Fruit fly (Drosophila melanogaster) whole organism, embryonic: ENCODE data around the gene D12.

Experiments
- ATbp ChIP-seq: fragments of 200-800 bp; sonication (Bioruptor generic); optimal IDR thresholded peaks from 2 replicates; lab custom pipeline; 2017; ENCODE audit warnings: missing biosample characterization, mild to moderate bottlenecking, missing genetic modification characterization, missing genetic modification reagents
- Ada2b ChIP-seq: fragments of 200-800 bp; sonication (Bioruptor generic); IDR thresholded peaks from 2 replicates; pipeline ENCODE4 v1.3.6; 2022; ENCODE audit warnings: missing biosample characterization, missing genetic modification characterization
- Adf1 ChIP-seq: fragments of 200-800 bp; sonication (Bioruptor generic); IDR thresholded peaks from 2 replicates; pipeline ENCODE4 v1.3.6; 2022; ENCODE audit warnings: missing biosample characterization, missing genetic modification characterization
- Atf3 ChIP-seq: fragments of 200-800 bp; sonication (Bioruptor generic); optimal IDR thresholded peaks from 3 replicates; lab custom pipeline; 2016; ENCODE audit warnings: missing biosample characterization, missing genetic modification characterization
- CG12659 ChIP-seq: fragments of 200-800 bp; sonication (Bioruptor generic); optimal IDR thresholded peaks from 3 replicates; lab custom pipeline; 2017; ENCODE audit warnings: mild to moderate bottlenecking, missing biosample characterization, missing genetic modification reagents, missing genetic modification characterization
- CG14860 ChIP-seq: fragments of 200-800 bp; sonication (Bioruptor generic); IDR thresholded peaks from 3 replicates; pipeline ENCODE4 v1.3.6; 2022; ENCODE audit warnings: missing biosample characterization, missing genetic modification characterization; ENCODE audit not compliant: partially characterized antibody
- CG15601 ChIP-seq: fragments of 200-800 bp; sonication (Bioruptor generic); optimal IDR thresholded peaks from 3 replicates; lab custom pipeline; 2019; ENCODE audit warnings: missing biosample characterization, mild to moderate bottlenecking, missing genetic modification characterization, moderate library complexity
- CG16779 ChIP-seq: fragments of 200-800 bp; sonication (Bioruptor generic); IDR thresholded peaks from 2 replicates; pipeline ENCODE4 v1.3.6; 2022; ENCODE audit warnings: missing biosample characterization, missing genetic modification characterization
- CG17385 ChIP-seq: fragments of 200-800 bp; sonication (Bioruptor generic); optimal IDR thresholded peaks from 3 replicates; lab custom pipeline; 2018; ENCODE audit warnings: missing biosample characterization, mild to moderate bottlenecking, missing genetic modification characterization
- CG17568 ChIP-seq: fragments of 200-800 bp; sonication (Bioruptor generic); optimal IDR thresholded peaks from 2 replicates; lab custom pipeline; 2018; ENCODE audit warnings: missing biosample characterization, mild to moderate bottlenecking, missing genetic modification characterization, moderate library complexity
- CG17802 ChIP-seq: fragments of 200-800 bp; sonication (Bioruptor generic); optimal IDR thresholded peaks from 2 replicates; lab custom pipeline; 2018; ENCODE audit warnings: missing biosample characterization, mild to moderate bottlenecking, missing genetic modification characterization, moderate library complexity
- CG2120 ChIP-seq: fragments of 200-800 bp; sonication (Bioruptor generic); optimal IDR thresholded peaks from 3 replicates; lab custom pipeline; 2016; ENCODE audit warnings: missing biosample characterization, missing genetic modification characterization
- CG2202 ChIP-seq: fragments of 200-800 bp; sonication (Bioruptor generic); optimal IDR thresholded peaks from 2 replicates; lab custom pipeline; 2018; ENCODE audit warnings: missing biosample characterization, mild to moderate bottlenecking, missing genetic modification characterization
- CG30403 ChIP-seq: fragments of 200-800 bp; sonication (Bioruptor generic); optimal IDR thresholded peaks from 3 replicates; lab custom pipeline; 2016; ENCODE audit warnings: missing biosample characterization, missing genetic modification characterization
- CG32532 ChIP-seq: fragments of 200-800 bp; sonication (Bioruptor generic); IDR thresholded peaks from 2 replicates; pipeline ENCODE4 v1.3.6; 2022; ENCODE audit warnings: missing biosample characterization, missing genetic modification characterization
- CG43689 ChIP-seq: fragments of 200-800 bp; sonication (Bioruptor generic); IDR thresholded peaks from 2 replicates; pipeline ENCODE4 v1.3.6; 2022; ENCODE audit warnings: missing biosample characterization, missing genetic modification characterization
- CG7928 ChIP-seq: fragments of 200-800 bp; sonication (Bioruptor generic); optimal IDR thresholded peaks from 2 replicates; lab custom pipeline; 2017; ENCODE audit warnings: missing biosample characterization, mild to moderate bottlenecking, missing genetic modification characterization
- CG8359 ChIP-seq: fragments of 200-800 bp; sonication (Bioruptor generic); optimal IDR thresholded peaks from 2 replicates; lab custom pipeline; 2017; ENCODE audit warnings: missing biosample characterization, mild to moderate bottlenecking, missing genetic modification characterization, borderline replicate concordance
- CG8765 ChIP-seq: fragments of 200-800 bp; sonication (Bioruptor generic); IDR thresholded peaks from 2 replicates; pipeline ENCODE4 v1.3.6; 2022; ENCODE audit warnings: missing biosample characterization, missing genetic modification characterization
- CG9932 ChIP-seq: fragments of 200-800 bp; sonication (Bioruptor generic); IDR thresholded peaks from 2 replicates; pipeline ENCODE4 v1.3.6; 2022; ENCODE audit warnings: missing biosample characterization, missing genetic modification characterization
- D ChIP-seq, 2 experiments: fragments of 200-800 bp in 1 of 2; fragments of >200 bp in 1 of 2; sonication (Bioruptor generic) in 1 of 2; optimal IDR thresholded peaks; 2 replicates in 1 of 2; 3 replicates in 1 of 2; lab custom pipeline; 2017; ENCODE audit warnings: mild to moderate bottlenecking in 1 of 2, missing biosample characterization in 1 of 2, missing genetic modification characterization in 1 of 2, missing genetic modification reagents in 1 of 2
- Dek ChIP-seq: fragments of 200-800 bp; sonication (Bioruptor generic); optimal IDR thresholded peaks from 3 replicates; lab custom pipeline; 2019; ENCODE audit warnings: missing biosample characterization, mild to moderate bottlenecking, missing genetic modification characterization, moderate library complexity
- Doc3 ChIP-seq: fragments of 200-800 bp; sonication (Bioruptor generic); IDR thresholded peaks from 3 replicates; pipeline ENCODE4 v1.3.6; 2022; ENCODE audit warnings: missing biosample characterization, missing genetic modification characterization; ENCODE audit not compliant: partially characterized antibody
- Dref ChIP-seq: fragments of 200-800 bp; sonication (Bioruptor generic); IDR thresholded peaks from 2 replicates; pipeline ENCODE4 v1.3.6; 2022; ENCODE audit warnings: missing biosample characterization, missing genetic modification characterization
- H15 ChIP-seq: fragments of 200-800 bp; sonication (Bioruptor generic); IDR thresholded peaks from 3 replicates; pipeline ENCODE4 v1.3.6; 2022; ENCODE audit warnings: missing biosample characterization, missing genetic modification characterization
- Opbp ChIP-seq: fragments of 200-800 bp; sonication (Bioruptor generic); IDR thresholded peaks from 3 replicates; pipeline ENCODE4 v1.3.6; 2022; ENCODE audit warnings: missing biosample characterization, missing genetic modification characterization; ENCODE audit not compliant: partially characterized antibody
- Spps ChIP-seq: fragments of 200-800 bp; sonication (Bioruptor generic); optimal IDR thresholded peaks from 2 replicates; lab custom pipeline; 2018; ENCODE audit warnings: missing biosample characterization, mild to moderate bottlenecking, missing genetic modification characterization
- al ChIP-seq: fragments of 200-800 bp; sonication (Bioruptor generic); IDR thresholded peaks from 2 replicates; pipeline ENCODE4 v1.3.6; 2022; ENCODE audit warnings: missing biosample characterization, missing genetic modification characterization
- btn ChIP-seq: fragments of 200-800 bp; sonication (Bioruptor generic); optimal IDR thresholded peaks from 2 replicates; lab custom pipeline; 2016; ENCODE audit warnings: missing biosample characterization, missing genetic modification characterization
- cato ChIP-seq: fragments of 200-800 bp; sonication (Bioruptor generic); optimal IDR thresholded peaks from 2 replicates; lab custom pipeline; 2016; ENCODE audit warnings: missing biosample characterization, missing genetic modification characterization, borderline replicate concordance
- danr ChIP-seq: fragments of 200-800 bp; sonication (Bioruptor generic); IDR thresholded peaks from 2 replicates; pipeline ENCODE4 v1.3.6; 2022; ENCODE audit warnings: missing biosample characterization, missing genetic modification characterization
- fd64A ChIP-seq: fragments of 200-800 bp; sonication (Bioruptor generic); optimal IDR thresholded peaks from 3 replicates; lab custom pipeline; 2018; ENCODE audit warnings: missing biosample characterization, mild to moderate bottlenecking, missing genetic modification characterization
- lbe ChIP-seq: fragments of 200-800 bp; sonication (Bioruptor generic); optimal IDR thresholded peaks from 2 replicates; lab custom pipeline; 2016; ENCODE audit warnings: missing biosample characterization, mild to moderate bottlenecking, missing genetic modification characterization
- lmd ChIP-seq: fragments of 200-800 bp; sonication (Bioruptor generic); IDR thresholded peaks from 2 replicates; pipeline ENCODE4 v1.3.6; 2022; ENCODE audit warnings: missing biosample characterization, missing genetic modification characterization
- lola ChIP-seq, 3 experiments: fragments of >200 bp in 2 of 3; fragments of 200-800 bp in 1 of 3; sonication (Bioruptor generic) in 1 of 3; optimal IDR thresholded peaks; 2 replicates each; lab custom pipeline; 2017 to 2019; ENCODE audit warnings: missing biosample characterization in 3 of 3, missing genetic modification characterization in 3 of 3, mild to moderate bottlenecking in 1 of 3, moderate library complexity in 1 of 3
- mirr ChIP-seq: fragments of 200-800 bp; sonication (Bioruptor generic); optimal IDR thresholded peaks from 3 replicates; lab custom pipeline; 2018; ENCODE audit warnings: missing biosample characterization, mild to moderate bottlenecking, missing genetic modification characterization
- nom ChIP-seq: fragments of 200-800 bp; sonication (Bioruptor generic); optimal IDR thresholded peaks from 2 replicates; lab custom pipeline; 2017; ENCODE audit warnings: missing biosample characterization, missing genetic modification characterization, mild to moderate bottlenecking, moderate library complexity, missing genetic modification reagents
- onecut ChIP-seq: fragments of 200-800 bp; sonication (Bioruptor generic); IDR thresholded peaks from 2 replicates; pipeline ENCODE4 v1.3.6; 2022; ENCODE audit warnings: missing biosample characterization, missing genetic modification characterization
- pfk ChIP-seq: fragments of 200-800 bp; sonication (Bioruptor generic); optimal IDR thresholded peaks from 2 replicates; lab custom pipeline; 2018; ENCODE audit warnings: missing biosample characterization, mild to moderate bottlenecking, missing genetic modification characterization, moderate library complexity
- pita ChIP-seq: fragments of 200-800 bp; sonication (Bioruptor generic); optimal IDR thresholded peaks from 2 replicates; lab custom pipeline; 2017; ENCODE audit warnings: missing biosample characterization, mild to moderate bottlenecking, missing genetic modification characterization
- rib ChIP-seq: fragments of 200-800 bp; sonication (Bioruptor generic); IDR thresholded peaks from 2 replicates; pipeline ENCODE4 v1.3.6; 2022; ENCODE audit warnings: missing biosample characterization, missing genetic modification characterization
- sens-2 ChIP-seq: fragments of 200-800 bp; sonication (Bioruptor generic); IDR thresholded peaks from 2 replicates; pipeline ENCODE4 v1.3.6; 2022; ENCODE audit warnings: missing biosample characterization, missing genetic modification characterization
- seq ChIP-seq: fragments of 200-800 bp; sonication (Bioruptor generic); IDR thresholded peaks from 2 replicates; pipeline ENCODE4 v1.3.6; 2022; ENCODE audit warnings: missing biosample characterization, missing genetic modification characterization
- sna ChIP-seq: fragments of 200-800 bp; sonication (Bioruptor generic); IDR thresholded peaks from 2 replicates; pipeline ENCODE4 v1.3.6; 2022; ENCODE audit warnings: missing biosample characterization, missing genetic modification characterization; ENCODE audit not compliant: partially characterized antibody
- so ChIP-seq: fragments of 200-800 bp; sonication (Bioruptor generic); IDR thresholded peaks from 3 replicates; pipeline ENCODE4 v1.3.6; 2022; ENCODE audit warnings: missing biosample characterization, missing genetic modification characterization
- ssp ChIP-seq: fragments of 200-800 bp; sonication (Bioruptor generic); IDR thresholded peaks from 2 replicates; pipeline ENCODE4 v1.3.6; 2022; ENCODE audit warnings: missing biosample characterization, missing genetic modification characterization
- tio ChIP-seq: fragments of 200-800 bp; sonication (Bioruptor generic); optimal IDR thresholded peaks from 2 replicates; lab custom pipeline; 2017; ENCODE audit warnings: missing biosample characterization, missing genetic modification characterization, inconsistent platforms

Gene D12

DNA sequence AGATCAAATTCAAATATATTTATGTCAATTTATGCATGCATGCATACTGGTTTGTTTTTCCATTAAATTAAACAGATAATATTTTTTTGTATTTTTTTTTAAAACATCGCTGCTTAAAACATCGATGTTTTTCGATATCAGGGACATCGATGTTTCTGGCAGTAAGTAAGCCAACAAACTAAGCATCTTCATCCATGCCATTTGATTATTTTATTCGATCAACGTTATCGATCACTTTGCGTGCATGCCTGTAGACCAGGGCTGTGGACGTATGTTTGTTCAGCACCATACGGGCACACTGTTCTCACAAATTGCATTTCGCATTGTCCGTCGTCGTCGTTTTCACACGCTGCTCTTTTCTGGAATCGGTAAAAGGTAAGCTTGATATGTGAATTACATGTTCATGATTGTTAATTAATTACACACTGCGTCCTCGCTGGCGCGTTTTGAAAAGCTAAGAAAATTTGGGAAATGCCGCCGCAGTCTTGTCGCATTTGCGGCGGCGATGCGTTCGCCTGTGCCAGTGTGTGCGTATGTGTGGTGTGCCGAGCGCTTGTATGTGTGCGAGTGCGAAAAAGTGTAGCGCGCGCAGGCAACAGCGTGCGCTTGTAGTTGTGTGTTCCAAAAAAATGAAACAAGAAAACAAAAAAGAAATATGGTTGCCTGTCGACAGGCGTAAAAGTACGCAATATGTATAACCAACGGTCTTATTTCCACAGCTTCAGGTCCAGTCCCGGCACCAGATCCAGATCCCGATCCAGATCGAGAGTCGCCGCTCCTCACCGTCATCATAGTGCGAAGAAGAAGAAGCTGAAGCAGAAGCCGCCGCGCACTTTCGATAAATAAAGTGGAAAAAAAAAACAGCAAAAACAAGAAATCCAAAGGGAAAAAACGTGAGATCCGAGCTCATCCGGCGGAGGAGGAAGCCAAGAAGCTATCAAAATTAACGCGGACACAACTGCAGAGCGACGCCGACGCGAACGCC, 33.6 kb downstream of the D12 start, which contains the start of gene emb (continued):
- peak; percentile 47 for TF ChIP-seq CG15601 (tag; lab: Kevin White, UChicago)
- peak; percentile 40 for TF ChIP-seq CG17802 (tag; lab: Kevin White, UChicago)
- TF ChIP-seq CG17385 (GFP tag; lab: Kevin White, UChicago), result peak; percentile 85
- TF ChIP-seq CG43689 (GFP tag; lab: Robert Waterston, UW), result no peak
- TF ChIP-seq lbe (GFP tag; lab: Kevin White, UChicago), result peak; percentile 7
- TF ChIP-seq Spps (tag; lab: Kevin White, UChicago), result no peak
- TF ChIP-seq CG8359, result no peak
- peak; percentile 13 for TF ChIP-seq cato
- peak; percentile 62 for TF ChIP-seq CG9932 (GFP tag; lab: Robert Waterston, UW)
- peak; percentile 42; the same call in 1 of the 2 replicates for TF ChIP-seq Adf1
- TF ChIP-seq pita (GFP tag; lab: Kevin White, UChicago), result no peak
- TF ChIP-seq Atf3 (GFP tag; lab: Kevin White, UChicago), result no peak
- peak; percentile 70 for TF ChIP-seq CG2120 (GFP tag; lab: Kevin White, UChicago)
- TF ChIP-seq CG12659, result peak; percentile 93
- peak; percentile 2 for TF ChIP-seq fd64A (GFP tag; lab: Kevin White, UChicago)
- TF ChIP-seq CG7928 (GFP tag; lab: Kevin White, UChicago), result peak; percentile 93
- no peak for TF ChIP-seq mirr (GFP tag; lab: Kevin White, UChicago)
- TF ChIP-seq sna (GFP tag; lab: Robert Waterston, UW), result peak; percentile 93
- TF ChIP-seq Dek (tag; lab: Kevin White, UChicago), result no peak
- TF ChIP-seq rib (GFP tag; lab: Robert Waterston, UW), result peak; percentile 75
- TF ChIP-seq ssp (GFP tag; lab: Robert Waterston, UW), result peak; percentile 68
- TF ChIP-seq Opbp (GFP tag; lab: Robert Waterston, UW), result peak; percentile 96
- TF ChIP-seq lmd (GFP tag; lab: Robert Waterston, UW), result peak; percentile 21; the same call in 1 of the 2 replicates
- peak; percentile 91 for TF ChIP-seq nom (GFP tag; lab: Kevin White, UChicago)
- TF ChIP-seq Dref, result peak; percentile 99
- no peak for TF ChIP-seq ATbp (GFP tag; lab: Kevin White, UChicago)
- peak; percentile 1; the same call in 1 of the 2 replicates for TF ChIP-seq onecut (GFP tag; lab: Robert Waterston, UW)
- no peak for TF ChIP-seq Ada2b
- TF ChIP-seq Doc3 (GFP tag; lab: Robert Waterston, UW), result peak; percentile 92
- TF ChIP-seq seq, result no peak
- TF ChIP-seq tio (GFP tag; lab: Kevin White, UChicago), result no peak
- TF ChIP-seq lola (GFP tag; optimal IDR thresholded peaks at IDR 0.05; lab: Kevin White, UChicago), result peak in 1 of 3 experiments; percentile 38
- no peak for TF ChIP-seq D (optimal IDR thresholded peaks at IDR 0.05; lab: Kevin White, UChicago)
- TF ChIP-seq D (GFP tag; optimal IDR thresholded peaks at IDR 0.05; lab: Kevin White, UChicago), result no peak
- no peak for TF ChIP-seq H15
- no peak for TF ChIP-seq btn (GFP tag; lab: Kevin White, UChicago)
- no peak for TF ChIP-seq so (GFP tag; lab: Robert Waterston, UW)
- TF ChIP-seq CG14860, result peak; percentile 99
- TF ChIP-seq CG16779, result no peak
- TF ChIP-seq al, result peak; percentile 37; the same call in 1 of the 2 replicates
- TF ChIP-seq CG17568 (GFP tag; lab: Kevin White, UChicago), result no peak
- peak; percentile 39; the same call in 1 of the 2 replicates for TF ChIP-seq CG32532 (GFP tag; lab: Robert Waterston, UW)
- TF ChIP-seq danr (GFP tag; lab: Robert Waterston, UW), result no peak
- no peak for TF ChIP-seq sens-2 (GFP tag; lab: Robert Waterston, UW)
- peak; percentile 11 for TF ChIP-seq CG2202 (tag; lab: Kevin White, UChicago)
- no peak for TF ChIP-seq pfk (GFP tag; lab: Kevin White, UChicago)
- TF ChIP-seq CG8765 (GFP tag; lab: Robert Waterston, UW), result no peak
- TF ChIP-seq CG30403 (GFP tag; lab: Kevin White, UChicago), result peak; percentile 47
